Worm (Caenorhabditis elegans) whole organism, midembryonic: ENCODE data around the gene str-174.

Experiments used
- T22C8.4 ChIP-seq: fragments of 200-800 bp; sonication (Bioruptor generic); IDR thresholded peaks from 2 replicates; pipeline ENCODE4 v1.3.6; 2022; ENCODE audit warnings: missing genetic modification characterization, missing compliant biosample characterization
- cog-1 ChIP-seq: sonication (generic microtip); optimal IDR thresholded peaks from 2 replicates; lab custom pipeline; 2016; ENCODE audit warnings: missing genetic modification characterization, missing compliant biosample characterization
- flt-1 ChIP-seq: fragments of 200-800 bp; sonication (Bioruptor generic); IDR thresholded peaks from 2 replicates; pipeline ENCODE4 v1.3.6; 2022; ENCODE audit warnings: missing genetic modification characterization, missing compliant biosample characterization
- klf-2 ChIP-seq: fragments of 200-800 bp; sonication (Bioruptor generic); conservative IDR thresholded peaks from 2 replicates; pipeline ENCODE4 v1.3.6; 2022; ENCODE audit warnings: missing genetic modification reagents, missing genetic modification characterization, missing compliant biosample characterization
- med-1 ChIP-seq: sonication (generic microtip); optimal IDR thresholded peaks from 2 replicates; lab custom pipeline; 2017; ENCODE audit warnings: missing genetic modification characterization, mild to moderate bottlenecking, missing compliant biosample characterization, antibody characterized with exemption, missing genetic modification reagents; ENCODE audit not compliant: insufficient read depth
- ref-1 ChIP-seq: fragments of 200-800 bp; sonication (Bioruptor generic); conservative IDR thresholded peaks from 2 replicates; pipeline ENCODE4 v1.3.6; 2022; ENCODE audit warnings: missing genetic modification reagents, missing genetic modification characterization, missing compliant biosample characterization
- tab-1 ChIP-seq: fragments of 200-800 bp; sonication (Bioruptor generic); IDR thresholded peaks from 2 replicates; pipeline ENCODE4 v1.3.6; 2022; ENCODE audit warnings: missing genetic modification characterization, missing compliant biosample characterization
- ztf-23 ChIP-seq: fragments of 200-800 bp; sonication (Bioruptor generic); IDR thresholded peaks from 2 replicates; pipeline ENCODE4 v1.3.6; 2022; ENCODE audit warnings: missing genetic modification reagents, missing genetic modification characterization, missing compliant biosample characterization
- ztf-29 ChIP-seq: fragments of 200-800 bp; sonication (Bioruptor generic); IDR thresholded peaks from 2 replicates; pipeline ENCODE4 v1.3.6; 2022; ENCODE audit warnings: missing genetic modification reagents, missing genetic modification characterization, missing compliant biosample characterization

Gene str-174

DNA sequence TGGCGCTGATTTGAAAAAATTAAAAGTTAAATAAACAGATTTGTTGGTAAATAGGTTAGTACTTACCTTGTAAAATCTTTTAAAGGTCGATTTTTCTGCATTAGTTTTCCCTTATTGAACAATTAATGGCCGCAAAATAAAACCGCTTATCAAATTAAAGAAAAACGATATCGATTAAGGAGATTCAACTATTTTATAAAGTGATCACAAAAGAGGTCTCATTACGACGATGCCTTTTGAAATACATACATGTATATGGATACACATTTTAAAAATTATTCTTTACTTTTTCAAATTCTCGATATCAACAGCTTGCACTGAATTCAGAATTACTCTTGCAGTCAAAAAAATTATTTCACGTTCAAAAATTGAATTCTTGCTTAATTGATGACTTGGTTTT lies 15.9 kb downstream of the str-174 start, which contains the start of gene Y17G9A.3:
TSS of gene Y17G9A.3 (minus strand) at position 101 of the 400 bp plus-strand sequence.
- TF ChIP-seq ztf-29, result no peak
- no peak for TF ChIP-seq klf-2 (GFP tag; lab: Robert Waterston, UW)
- TF ChIP-seq T22C8.4, result no peak
- no peak for TF ChIP-seq flt-1 (GFP tag; lab: Robert Waterston, UW)
- TF ChIP-seq med-1 (GFP tag; lab: Kevin White, UChicago), result no peak
- no peak for TF ChIP-seq ref-1 (GFP tag; lab: Robert Waterston, UW)
- no peak for TF ChIP-seq cog-1
- TF ChIP-seq ztf-23, result no peak
- TF ChIP-seq tab-1 (GFP tag; lab: Robert Waterston, UW), result no peak

DNA sequence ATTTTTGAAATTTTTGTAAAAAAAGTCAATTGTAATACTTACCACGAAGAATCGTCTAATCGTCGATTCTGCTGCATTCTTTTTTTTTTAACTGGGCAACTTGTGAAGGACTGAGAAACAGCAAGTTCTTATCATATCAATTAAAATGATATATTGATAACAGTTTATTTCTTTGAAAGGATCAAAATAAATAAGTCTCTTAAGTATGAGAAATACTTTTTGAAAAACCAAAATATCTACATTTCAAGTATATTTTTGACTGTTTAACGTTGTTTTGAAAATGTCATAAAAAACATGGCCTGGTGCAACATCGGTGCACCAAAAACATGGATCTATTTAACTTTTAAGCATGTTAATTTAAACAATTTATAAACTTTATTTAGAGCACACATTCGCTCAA lies 18.3 kb downstream of the str-174 start, which contains the start of gene Y17G9A.2:
TSS of gene Y17G9A.2 (minus strand) at position 101 of the 400 bp plus-strand sequence.
- no peak for TF ChIP-seq ref-1 (GFP tag; lab: Robert Waterston, UW)

DNA sequence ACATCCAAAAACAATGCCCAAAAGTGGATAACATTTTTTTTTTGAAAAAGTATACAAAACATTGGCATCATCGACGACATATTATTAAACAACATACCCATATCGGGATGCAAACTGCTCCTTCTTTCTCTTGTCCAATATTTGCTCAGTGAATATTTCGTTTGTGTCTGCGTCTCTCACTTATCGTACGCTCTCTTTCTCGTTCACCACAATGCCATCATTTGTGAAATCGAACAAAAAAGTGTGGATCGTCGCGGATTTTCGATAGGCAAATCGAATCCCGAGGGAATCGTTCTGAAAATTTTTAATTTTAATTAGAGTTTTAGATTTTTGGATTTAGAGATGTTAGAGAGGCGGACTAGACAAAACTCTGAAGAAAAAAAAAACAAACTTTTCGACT lies 27.7 kb downstream of the str-174 start, which contains the start of gene tat-2:
TSS of gene tat-2 (minus strand) at position 101 of the 400 bp plus-strand sequence.
- TF ChIP-seq klf-2 (GFP tag; lab: Robert Waterston, UW) (no peak), flt-1 (GFP tag; lab: Robert Waterston, UW) (no peak), T22C8.4 (no peak), ztf-23 (no peak)

DNA sequence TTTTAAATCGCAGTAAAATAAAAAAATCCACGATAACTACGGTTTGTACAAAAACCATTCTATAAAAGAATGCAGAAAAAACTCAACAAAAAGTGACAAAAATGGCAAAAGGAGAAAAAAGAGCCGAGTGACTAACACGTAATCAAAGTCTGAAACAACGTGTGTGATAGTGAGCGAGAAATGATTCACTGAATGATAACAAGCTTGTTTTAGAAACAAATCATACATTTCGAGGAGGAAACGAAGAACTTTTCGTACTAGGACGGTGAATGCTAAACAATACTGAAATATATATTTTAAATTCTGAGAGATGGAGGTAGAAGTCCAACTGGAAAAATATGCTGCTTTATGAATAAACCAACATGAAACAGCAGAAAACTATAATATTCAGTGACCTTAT lies 32.5 kb downstream of the str-174 start:
- TF ChIP-seq T22C8.4 (no peak), klf-2 (GFP tag; lab: Robert Waterston, UW) (no peak), ref-1 (GFP tag; lab: Robert Waterston, UW) (no peak), ztf-23 (no peak), tab-1 (GFP tag; lab: Robert Waterston, UW) (no peak), ztf-29 (no peak), med-1 (GFP tag; lab: Kevin White, UChicago) (no peak)

DNA sequence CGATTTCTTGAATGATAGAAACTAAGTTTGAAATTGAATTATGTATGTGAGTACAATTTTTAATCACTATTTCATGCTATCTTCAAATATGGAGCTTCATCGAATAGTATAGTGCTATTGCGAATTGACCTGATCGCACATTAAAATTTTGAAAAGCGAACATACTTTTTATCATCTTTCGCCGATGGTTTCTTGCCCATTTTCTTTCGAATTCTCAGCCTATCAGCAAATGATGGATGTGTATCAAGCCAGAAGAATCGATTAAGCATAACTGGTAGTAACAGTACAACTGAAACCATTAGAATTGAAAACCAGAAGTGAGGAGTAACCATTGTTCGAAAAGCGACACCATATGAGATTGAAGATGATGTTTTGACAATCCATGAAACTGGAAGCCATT lies 44.9 kb downstream of the str-174 start:
- TF ChIP-seq flt-1 (GFP tag; lab: Robert Waterston, UW) (no peak), med-1 (GFP tag; lab: Kevin White, UChicago) (no peak), T22C8.4 (no peak), klf-2 (GFP tag; lab: Robert Waterston, UW) (no peak), ztf-29 (no peak), cog-1 (no peak), tab-1 (GFP tag; lab: Robert Waterston, UW) (no peak), ref-1 (GFP tag; lab: Robert Waterston, UW) (no peak), ztf-23 (no peak)

DNA sequence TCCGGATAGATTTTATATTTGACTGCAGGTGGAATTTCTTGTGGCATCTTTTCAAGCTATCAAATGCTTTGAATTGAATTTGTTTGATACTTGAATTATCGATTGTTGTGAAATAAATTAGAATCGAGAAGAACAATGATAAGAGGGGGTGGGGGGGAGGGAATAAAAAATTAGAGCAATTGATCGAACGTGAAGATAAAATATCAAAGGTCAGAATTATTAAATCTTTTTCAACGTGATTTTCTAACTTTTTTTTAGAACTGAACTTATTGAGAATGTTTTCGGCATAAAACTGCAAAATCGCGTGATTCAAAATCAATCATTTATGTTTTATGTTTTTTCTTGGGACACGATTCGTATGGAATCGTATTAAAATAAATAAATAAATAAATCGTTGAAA lies 47.3 kb downstream of the str-174 start, which contains the start of gene mpz-4:
TSS of gene mpz-4 (minus strand) at position 101 of the 400 bp plus-strand sequence.
- no peak for TF ChIP-seq ztf-29
